Fruit fly (Drosophila melanogaster): ENCODE results near the gene CG3526.

The CG3526 gene

dm6 chrX:2890468-2890867 lies at the start of gene CG3526:
Gene CG3526, plus strand, starts transcription at chrX:2890768.
- TF ChIP-seq CG17801 (GFP tag; optimal IDR thresholded peaks at IDR 0.05; ENCODE audit: partially characterized antibody) = no peak

- TF ChIP-seq CG17801 (GFP tag; optimal IDR thresholded peaks at IDR 0.05; ENCODE audit: partially characterized antibody) = no peak
Observed at dm6 chrX:2860955-2861354, 29.6 kb upstream of the CG3526 start.

dm6 chrX:2869430-2869829 lies 21.1 kb upstream of the CG3526 start:
- TF ChIP-seq CG17801 (GFP tag; optimal IDR thresholded peaks at IDR 0.05; ENCODE audit: partially characterized antibody) = no peak

dm6 chrX:2872753-2873152 lies 17.8 kb upstream of the CG3526 start, which contains the start of gene CG14416:
Gene CG14416, minus strand, starts transcription at chrX:2872853.
- TF ChIP-seq CG17801 (GFP tag; optimal IDR thresholded peaks at IDR 0.05; ENCODE audit: partially characterized antibody) = no peak

dm6 chrX:2876433-2876832 lies 14.1 kb upstream of the CG3526 start, which contains the start of gene CG14417:
Gene CG14417, minus strand, starts transcription at chrX:2876533.
- no peak for TF ChIP-seq CG17801 (GFP tag; optimal IDR thresholded peaks at IDR 0.05; ENCODE audit: partially characterized antibody)

dm6 chrX:2877070-2877469 lies 13.5 kb upstream of the CG3526 start:
- no peak for TF ChIP-seq CG17801 (GFP tag; optimal IDR thresholded peaks at IDR 0.05; ENCODE audit: partially characterized antibody)

- no peak for TF ChIP-seq CG17801 (GFP tag; optimal IDR thresholded peaks at IDR 0.05; ENCODE audit: partially characterized antibody)
Observed at dm6 chrX:2880660-2881059, 9.9 kb upstream of the CG3526 start.

- no peak for TF ChIP-seq CG17801 (GFP tag; optimal IDR thresholded peaks at IDR 0.05; ENCODE audit: partially characterized antibody)
Observed at dm6 chrX:2882516-2882915, 8.1 kb upstream of the CG3526 start.

- no peak for TF ChIP-seq CG17801 (GFP tag; optimal IDR thresholded peaks at IDR 0.05; ENCODE audit: partially characterized antibody)
Observed at dm6 chrX:2883561-2883960, 7.0 kb upstream of the CG3526 start, which contains the start of gene CG14418. Gene CG14418, minus strand, starts transcription at chrX:2883661.

- no peak for TF ChIP-seq CG17801 (GFP tag; optimal IDR thresholded peaks at IDR 0.05; ENCODE audit: partially characterized antibody)
Observed at dm6 chrX:2885814-2886213, 4.8 kb upstream of the CG3526 start, which contains the start of gene CG14419. Gene CG14419, minus strand, starts transcription at chrX:2885914.

- no peak for TF ChIP-seq CG17801 (GFP tag; optimal IDR thresholded peaks at IDR 0.05; ENCODE audit: partially characterized antibody)
Observed at dm6 chrX:2888211-2888610, 2.4 kb upstream of the CG3526 start.

dm6 chrX:2907105-2907694 lies 16.6 kb downstream of the CG3526 start:
- no peak for TF ChIP-seq CG17801 (GFP tag; optimal IDR thresholded peaks at IDR 0.05; ENCODE audit: partially characterized antibody)

dm6 chrX:2912581-2912980 lies 22.0 kb downstream of the CG3526 start:
- TF ChIP-seq CG17801 (GFP tag; optimal IDR thresholded peaks at IDR 0.05; ENCODE audit: partially characterized antibody) = no peak

- no peak for TF ChIP-seq CG17801 (GFP tag; optimal IDR thresholded peaks at IDR 0.05; ENCODE audit: partially characterized antibody)
Observed at dm6 chrX:2914091-2914490, 23.5 kb downstream of the CG3526 start.

dm6 chrX:2915108-2915507 lies 24.5 kb downstream of the CG3526 start:
- TF ChIP-seq CG17801 (GFP tag; optimal IDR thresholded peaks at IDR 0.05; ENCODE audit: partially characterized antibody) = no peak

dm6 chrX:2918551-2918950 lies 28.0 kb downstream of the CG3526 start:
- TF ChIP-seq CG17801 (GFP tag; optimal IDR thresholded peaks at IDR 0.05; ENCODE audit: partially characterized antibody) = no peak

- TF ChIP-seq CG17801 (GFP tag; optimal IDR thresholded peaks at IDR 0.05; ENCODE audit: partially characterized antibody) = no peak
Observed at dm6 chrX:2919742-2920141, 29.2 kb downstream of the CG3526 start, which contains the start of gene CG3588. Gene CG3588, plus strand, starts transcription at chrX:2919770.

Data from ovary, adult (tissue).